Fruit fly (Drosophila melanogaster): Measurements from ENCODE around the gene Chsy.

The Chsy gene

DNA sequence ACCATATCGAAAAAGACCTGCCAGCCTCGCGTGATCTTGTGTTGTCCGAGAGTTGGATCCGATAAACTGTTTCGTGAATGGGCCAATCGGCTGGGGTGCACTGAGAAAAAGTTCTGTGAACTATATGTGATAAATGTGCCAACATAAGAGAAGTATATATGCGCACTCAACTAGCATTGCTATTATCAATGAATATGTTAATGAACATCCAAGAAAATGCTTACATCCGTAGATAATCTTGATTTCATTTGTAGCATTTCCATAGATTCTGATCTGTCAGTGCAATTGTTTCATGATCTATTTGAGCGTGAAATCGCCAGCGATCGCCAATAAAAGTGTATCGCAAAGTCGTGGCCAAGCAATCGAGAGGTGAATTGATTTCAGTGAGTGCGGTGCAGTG, 8.0 kb upstream of the Chsy start:
- TF ChIP-seq psq (optimal IDR thresholded peaks at IDR 0.05) (no peak), CG8478 (optimal IDR thresholded peaks at IDR 0.05) (no peak), Dll (optimal IDR thresholded peaks at IDR 0.05) (no peak), usp (GFP tag; optimal IDR thresholded peaks at IDR 0.05) (no peak), EcR (GFP tag; optimal IDR thresholded peaks at IDR 0.05) (no peak), pan (optimal IDR thresholded peaks at IDR 0.05) (no peak)

DNA sequence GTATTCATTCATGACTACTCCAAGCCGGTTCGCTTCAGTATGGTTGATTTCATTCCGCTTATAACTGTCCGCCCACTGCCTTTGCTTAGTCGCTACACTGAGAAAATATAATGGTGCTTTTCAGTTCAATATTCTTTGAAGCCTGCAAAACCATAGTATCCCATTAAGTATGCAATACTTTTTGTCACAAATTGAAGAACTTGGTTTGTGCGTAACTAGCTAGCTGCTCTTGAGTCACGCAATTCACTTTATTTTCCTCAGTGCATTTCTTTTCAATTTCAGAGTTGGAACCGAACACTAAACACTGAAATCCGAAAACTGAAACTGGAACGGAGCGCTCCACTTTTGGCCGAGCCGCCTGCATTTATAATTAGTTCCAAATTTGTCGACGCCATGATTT, 6.4 kb upstream of the Chsy start:
- TF ChIP-seq usp (GFP tag; optimal IDR thresholded peaks at IDR 0.05) (no peak), Dll (optimal IDR thresholded peaks at IDR 0.05) (no peak), psq (optimal IDR thresholded peaks at IDR 0.05) (no peak), pan (optimal IDR thresholded peaks at IDR 0.05) (no peak), CG8478 (optimal IDR thresholded peaks at IDR 0.05) (no peak), EcR (GFP tag; optimal IDR thresholded peaks at IDR 0.05) (no peak)

DNA sequence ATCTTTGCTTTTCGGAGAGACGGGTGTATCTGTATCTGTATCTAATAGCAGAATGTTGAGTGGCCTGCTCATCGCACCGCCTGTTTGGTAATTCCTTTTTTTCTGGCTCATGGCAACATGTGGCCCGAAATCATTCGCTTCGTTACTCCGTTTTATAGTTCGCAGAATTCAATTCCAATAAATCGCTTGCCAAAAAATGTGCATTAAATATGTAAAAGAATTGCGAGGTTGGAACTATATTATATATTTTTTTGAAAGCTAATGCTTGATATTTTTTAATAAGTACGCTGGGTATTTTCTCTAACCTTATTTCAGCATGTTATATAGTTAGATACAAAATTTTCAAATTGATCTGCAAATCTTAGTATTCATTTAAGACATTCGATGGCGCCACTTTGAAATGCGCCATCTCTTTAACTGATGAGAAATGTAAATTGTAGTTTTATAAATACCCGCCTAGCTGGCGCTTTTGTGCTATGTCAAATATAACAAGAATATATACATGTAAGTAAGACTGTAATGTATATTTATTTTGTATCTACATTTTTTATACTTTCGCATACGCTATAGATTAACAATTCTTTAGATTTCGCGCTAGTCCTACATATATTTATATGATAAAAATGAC, 1.0 kb upstream of the Chsy start:
- TF ChIP-seq usp (GFP tag; optimal IDR thresholded peaks at IDR 0.05): no peak
- no peak for TF ChIP-seq Dll (optimal IDR thresholded peaks at IDR 0.05)
- no peak for TF ChIP-seq pan (optimal IDR thresholded peaks at IDR 0.05)

DNA sequence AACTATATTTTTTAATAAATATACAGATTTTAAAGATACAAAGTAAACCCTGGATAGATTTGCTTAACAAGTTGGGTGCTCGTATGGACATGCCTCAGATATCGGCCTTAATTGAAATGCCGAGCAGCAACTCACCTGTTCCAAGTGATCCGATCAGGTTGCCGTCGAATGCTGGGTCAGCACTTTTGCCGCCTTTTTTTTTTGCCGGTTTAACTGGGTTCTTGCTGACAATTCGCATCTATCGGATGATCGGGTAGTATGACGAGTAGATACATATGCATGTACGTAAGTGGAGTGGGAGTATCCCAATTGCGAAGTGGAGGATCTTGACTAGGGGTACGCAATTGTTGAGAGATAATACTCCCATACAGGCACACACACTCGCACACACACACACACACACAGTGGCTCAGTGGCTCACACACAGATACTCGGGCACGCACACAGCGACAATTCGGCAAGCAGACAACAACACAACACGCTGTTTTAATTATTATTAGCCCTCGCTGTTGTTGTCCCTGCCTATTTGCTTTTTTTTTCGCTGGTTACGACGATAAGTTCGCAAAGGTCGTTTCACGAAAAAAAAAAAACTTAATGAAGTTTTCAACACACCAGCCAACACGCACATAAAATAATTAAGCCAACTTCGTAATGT, 385 bp downstream of the Chsy start:
- TF ChIP-seq pan (optimal IDR thresholded peaks at IDR 0.05) (no peak), usp (GFP tag; optimal IDR thresholded peaks at IDR 0.05) (no peak), EcR (GFP tag; optimal IDR thresholded peaks at IDR 0.05) (no peak), Dll (optimal IDR thresholded peaks at IDR 0.05) (peak; percentile 31), psq (optimal IDR thresholded peaks at IDR 0.05) (no peak), CG8478 (optimal IDR thresholded peaks at IDR 0.05) (no peak)

DNA sequence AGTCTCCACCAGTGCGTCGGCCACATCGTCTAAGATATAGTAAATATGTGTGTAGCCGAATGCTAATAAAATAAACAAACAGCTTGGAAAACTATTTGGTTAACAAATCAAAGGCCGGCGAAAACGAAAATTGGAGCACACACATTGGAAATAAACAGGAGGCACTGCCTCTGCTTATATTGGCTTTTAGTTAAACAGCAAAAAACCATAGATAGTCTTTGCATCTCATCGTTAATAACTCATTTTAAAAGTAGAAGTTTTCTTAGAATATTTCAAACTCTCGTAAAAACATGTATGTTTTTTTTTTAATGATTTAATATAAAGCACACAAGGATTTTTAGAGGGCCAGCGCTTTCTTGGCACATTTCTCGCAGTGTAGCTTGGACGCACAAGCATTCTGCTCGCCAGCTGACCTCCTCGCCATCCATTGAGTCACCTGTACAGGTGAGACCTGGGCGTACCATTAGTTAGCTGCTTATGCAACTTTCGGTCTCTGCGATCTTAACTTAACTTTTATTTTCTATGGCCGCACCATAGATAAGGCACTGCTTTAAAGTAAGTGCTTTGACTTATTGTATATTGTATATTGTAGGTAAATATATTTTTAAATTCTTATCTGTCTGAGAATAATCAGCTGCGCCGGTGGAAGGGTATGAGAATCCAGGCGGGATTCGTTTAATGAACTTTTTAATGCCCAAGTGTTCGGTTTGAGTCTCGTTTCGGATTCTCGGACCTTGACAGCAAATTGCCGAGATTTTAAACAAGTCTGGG, 1.4 kb downstream of the Chsy start:
- TF ChIP-seq CG8478 (optimal IDR thresholded peaks at IDR 0.05): no peak
- TF ChIP-seq psq (optimal IDR thresholded peaks at IDR 0.05): no peak
- TF ChIP-seq EcR (GFP tag; optimal IDR thresholded peaks at IDR 0.05): no peak
- TF ChIP-seq pan (optimal IDR thresholded peaks at IDR 0.05): no peak
- TF ChIP-seq usp (GFP tag; optimal IDR thresholded peaks at IDR 0.05): no peak
- no peak for TF ChIP-seq Dll (optimal IDR thresholded peaks at IDR 0.05)

DNA sequence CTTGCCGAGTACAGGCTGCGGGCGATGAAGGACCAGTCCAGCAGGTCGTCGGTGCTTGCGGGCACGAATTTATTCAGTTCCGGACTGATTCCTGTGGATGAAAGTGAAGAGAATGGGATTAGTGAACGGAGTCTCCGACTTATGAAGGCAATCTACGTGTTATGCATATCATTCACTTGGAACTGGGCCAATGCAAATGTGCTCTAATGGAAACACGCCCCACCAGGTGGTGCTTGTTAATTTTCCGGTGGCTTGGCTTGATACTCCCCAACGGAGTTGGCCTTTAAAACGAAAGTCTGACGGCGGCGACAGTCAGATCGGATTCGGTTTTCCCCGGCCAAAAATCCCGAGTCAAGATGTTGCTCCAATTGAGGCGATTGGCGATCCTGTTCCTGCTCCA, 5.9 kb downstream of the Chsy start, which contains the start of gene Alp11:
Gene Alp11 (plus strand): TSS at position 301 of the 400 bp plus-strand sequence.
- no peak for TF ChIP-seq CG8478 (optimal IDR thresholded peaks at IDR 0.05)
- no peak for TF ChIP-seq Dll (optimal IDR thresholded peaks at IDR 0.05)
- no peak for TF ChIP-seq usp (GFP tag; optimal IDR thresholded peaks at IDR 0.05)
- no peak for TF ChIP-seq pan (optimal IDR thresholded peaks at IDR 0.05)
- no peak for TF ChIP-seq EcR (GFP tag; optimal IDR thresholded peaks at IDR 0.05)
- no peak for TF ChIP-seq psq (optimal IDR thresholded peaks at IDR 0.05)

DNA sequence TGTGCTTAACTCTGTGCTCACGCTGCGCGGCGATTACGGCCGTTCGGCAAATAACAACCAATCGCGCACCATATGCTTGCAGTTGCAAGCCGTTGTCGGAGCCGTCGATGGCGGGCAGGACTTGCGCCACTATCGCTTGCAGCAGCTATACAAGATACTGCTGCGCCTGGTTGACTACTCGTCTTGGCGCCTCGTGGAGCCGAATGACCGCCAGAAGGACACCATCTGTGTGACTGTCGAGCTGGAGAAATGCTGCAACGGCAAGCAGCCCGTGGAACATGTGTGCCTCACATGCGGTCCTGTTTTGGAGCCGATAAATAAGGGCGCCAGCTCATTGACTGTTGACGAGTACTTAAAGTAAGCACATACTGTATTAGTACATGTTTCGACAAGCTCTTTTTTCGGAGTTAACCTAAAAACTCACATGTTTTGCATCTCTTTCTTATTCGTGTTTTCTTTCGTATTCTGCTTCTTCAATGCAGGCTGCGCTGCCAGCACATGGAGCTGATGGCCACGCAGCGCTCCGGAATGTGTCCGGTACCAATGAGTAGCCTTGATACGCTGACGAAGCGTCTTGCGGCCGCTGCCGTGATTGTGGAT, 9.4 kb downstream of the Chsy start:
- TF ChIP-seq CG8478 (optimal IDR thresholded peaks at IDR 0.05) (no peak), EcR (GFP tag; optimal IDR thresholded peaks at IDR 0.05) (no peak), Dll (optimal IDR thresholded peaks at IDR 0.05) (no peak), usp (GFP tag; optimal IDR thresholded peaks at IDR 0.05) (no peak), psq (optimal IDR thresholded peaks at IDR 0.05) (no peak), pan (optimal IDR thresholded peaks at IDR 0.05) (no peak)

DNA sequence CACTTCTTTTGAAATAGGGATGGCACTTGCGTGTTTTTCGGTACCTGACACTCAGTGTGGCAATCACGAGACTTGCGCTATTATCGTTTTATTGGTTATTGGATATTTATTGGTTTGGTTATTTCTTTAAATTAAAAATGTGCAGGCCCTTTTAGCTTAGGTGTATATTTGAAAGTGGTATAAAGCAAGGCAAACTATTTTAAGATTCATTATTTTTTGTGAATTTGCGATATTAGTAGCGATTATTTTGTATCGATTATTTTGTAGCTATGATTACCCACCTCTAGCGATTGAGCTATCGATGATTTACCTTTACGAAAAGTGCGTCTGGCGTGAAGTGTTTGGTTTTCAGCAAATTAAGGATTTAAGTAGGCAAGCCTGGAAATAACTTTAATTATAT, 10.5 kb downstream of the Chsy start, which contains the start of the genes CG9215 and CG8097:
Gene CG9215 (minus strand): TSS at position 22 of the 400 bp plus-strand sequence.
Gene CG8097 (plus strand): TSS at position 307 of the 400 bp plus-strand sequence.
- TF ChIP-seq CG8478 (optimal IDR thresholded peaks at IDR 0.05) (no peak), EcR (GFP tag; optimal IDR thresholded peaks at IDR 0.05) (no peak), pan (optimal IDR thresholded peaks at IDR 0.05) (no peak), psq (optimal IDR thresholded peaks at IDR 0.05) (no peak), Dll (optimal IDR thresholded peaks at IDR 0.05) (no peak), usp (GFP tag; optimal IDR thresholded peaks at IDR 0.05) (no peak)

DNA sequence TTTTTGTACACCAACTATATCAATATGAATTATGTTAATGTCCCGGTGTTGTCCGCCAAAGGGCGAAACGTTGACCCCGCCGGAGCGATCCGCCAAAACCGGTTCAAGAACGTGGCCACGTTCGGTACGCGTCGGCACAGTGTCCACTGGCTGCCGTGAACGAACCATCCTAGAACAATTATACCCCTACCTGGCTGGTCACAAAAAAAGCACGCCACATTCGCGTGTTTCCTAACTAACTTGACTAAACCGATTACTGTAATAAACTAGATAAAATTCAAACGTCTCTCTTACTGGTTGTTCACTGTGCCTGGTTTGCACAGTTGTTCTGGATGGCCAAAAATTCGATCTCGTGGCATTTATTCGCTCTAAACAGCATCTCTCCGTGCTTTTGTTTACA, 13.8 kb downstream of the Chsy start:
- TF ChIP-seq Dll (optimal IDR thresholded peaks at IDR 0.05) (no peak), EcR (GFP tag; optimal IDR thresholded peaks at IDR 0.05) (no peak), usp (GFP tag; optimal IDR thresholded peaks at IDR 0.05) (no peak), psq (optimal IDR thresholded peaks at IDR 0.05) (no peak), CG8478 (optimal IDR thresholded peaks at IDR 0.05) (no peak), pan (optimal IDR thresholded peaks at IDR 0.05) (no peak)

DNA sequence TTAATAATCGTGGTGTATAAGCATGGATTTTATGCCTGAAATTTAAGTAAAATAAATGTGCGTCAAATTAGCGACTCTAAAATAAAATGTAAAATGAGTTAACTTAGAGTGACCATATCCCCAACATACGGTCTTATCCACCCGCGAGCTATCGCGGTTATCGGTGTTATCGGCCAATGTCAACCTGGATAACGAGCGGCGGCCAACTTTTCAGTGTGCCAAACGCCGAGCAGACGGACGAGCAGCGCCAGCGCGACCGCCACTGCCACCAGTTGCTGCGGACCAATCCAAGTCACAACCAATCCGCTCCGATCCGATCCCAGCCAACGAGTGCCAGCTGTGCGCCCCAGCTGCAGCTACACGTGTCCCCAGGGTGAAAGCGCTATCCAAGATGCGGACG, 15.3 kb downstream of the Chsy start, which contains the start of the genes cerv and CG7872:
Gene cerv (minus strand): TSS at position 129 of the 400 bp plus-strand sequence.
Gene CG7872 (plus strand): TSS at position 163 of the 400 bp plus-strand sequence.
- no peak for TF ChIP-seq usp (GFP tag; optimal IDR thresholded peaks at IDR 0.05)
- no peak for TF ChIP-seq psq (optimal IDR thresholded peaks at IDR 0.05)
- no peak for TF ChIP-seq pan (optimal IDR thresholded peaks at IDR 0.05)

DNA sequence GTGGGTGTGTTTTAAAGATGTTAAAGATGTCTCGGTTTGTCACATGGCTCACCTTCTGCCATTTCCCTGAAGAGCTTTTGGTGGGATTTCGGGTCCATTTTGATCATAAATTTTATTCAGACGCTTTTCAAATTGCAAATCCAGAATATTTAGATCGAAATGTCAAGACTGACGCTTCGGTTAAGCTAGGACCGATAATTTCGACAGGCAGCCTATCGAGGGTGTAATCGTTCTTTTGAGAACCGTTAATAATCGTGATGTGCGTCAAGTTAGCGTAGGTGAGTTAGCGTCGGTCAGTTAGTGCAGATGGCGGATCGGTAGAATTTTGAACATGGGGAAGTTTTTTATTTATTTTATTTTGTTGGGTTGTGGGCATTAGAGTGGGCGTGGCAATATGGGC, 17.8 kb downstream of the Chsy start, which contains the start of gene CG42299:
Gene CG42299 (minus strand): TSS at position 127 of the 400 bp plus-strand sequence.
- TF ChIP-seq usp (GFP tag; optimal IDR thresholded peaks at IDR 0.05) (no peak), psq (optimal IDR thresholded peaks at IDR 0.05) (no peak), Dll (optimal IDR thresholded peaks at IDR 0.05) (no peak), CG8478 (optimal IDR thresholded peaks at IDR 0.05) (no peak), EcR (GFP tag; optimal IDR thresholded peaks at IDR 0.05) (no peak), pan (optimal IDR thresholded peaks at IDR 0.05) (no peak)

All from whole organism.